Worm (Caenorhabditis elegans) whole organism, young adult: ENCODE results near the gene mfsd-8.

Experiments used
- D2030.7 ChIP-seq: fragments of 200-800 bp; sonication (Bioruptor generic); IDR thresholded peaks from 2 replicates; pipeline ENCODE4 v1.3.6; 2022; ENCODE audit warnings: missing genetic modification reagents, missing genetic modification characterization, missing compliant biosample characterization
- F10E7.11 ChIP-seq: sonication (generic microtip); optimal IDR thresholded peaks from 2 replicates; lab custom pipeline; 2017; ENCODE audit warnings: mild to moderate bottlenecking, missing genetic modification characterization, moderate library complexity, missing compliant biosample characterization
- attf-5 ChIP-seq: fragments of 200-800 bp; sonication (Bioruptor generic); optimal IDR thresholded peaks from 2 replicates; lab custom pipeline; 2018; ENCODE audit warnings: mild to moderate bottlenecking, missing genetic modification characterization, missing compliant biosample characterization
- efl-1 ChIP-seq: fragments of 150-350 bp; optimal IDR thresholded peaks from 2 replicates; lab custom pipeline; 2014; ENCODE audit warnings: missing biosample characterization, missing genetic modification reagents, missing genetic modification characterization
- gei-17 ChIP-seq: fragments of 200-800 bp; sonication (Bioruptor generic); optimal IDR thresholded peaks from 2 replicates; lab custom pipeline; 2018; ENCODE audit warnings: mild to moderate bottlenecking, missing genetic modification characterization, missing compliant biosample characterization
- madf-3 ChIP-seq: fragments of 200-800 bp; sonication (Bioruptor generic); IDR thresholded peaks from 2 replicates; pipeline ENCODE4 v1.3.6; 2022; ENCODE audit warnings: missing genetic modification reagents, missing genetic modification characterization, missing compliant biosample characterization
- tlf-1 ChIP-seq: fragments of 200-800 bp; sonication (Bioruptor generic); optimal IDR thresholded peaks from 2 replicates; lab custom pipeline; 2018; ENCODE audit warnings: mild to moderate bottlenecking, missing genetic modification characterization, missing compliant biosample characterization
- ztf-18 ChIP-seq: sonication (generic microtip); optimal IDR thresholded peaks from 2 replicates; lab custom pipeline; 2016; ENCODE audit warnings: missing genotype, mild to moderate bottlenecking, missing genetic modification characterization, missing compliant biosample characterization

DNA sequence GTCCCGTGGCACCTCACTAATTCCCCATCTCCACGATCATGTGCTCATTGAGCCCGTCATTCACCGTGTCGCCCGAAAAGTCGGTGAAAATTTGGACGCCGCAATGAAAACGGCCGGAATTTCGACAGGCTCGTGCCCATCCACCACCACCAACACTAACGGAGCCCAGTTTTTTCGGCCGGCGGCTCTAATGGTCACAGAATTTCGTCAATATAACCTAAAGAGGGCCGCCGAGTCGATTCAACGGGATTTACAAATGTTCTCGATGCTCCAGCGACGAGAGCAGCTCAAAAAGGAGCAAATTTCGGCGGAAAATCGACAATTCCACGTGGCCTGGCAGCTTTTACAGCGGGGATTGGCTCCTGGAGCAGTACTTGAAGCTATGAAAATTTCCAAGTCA lies 47.4 kb downstream of the mfsd-8 start:
- no peak for TF ChIP-seq efl-1
- no peak for TF ChIP-seq ztf-18 (tag; lab: Kevin White, UChicago)
- TF ChIP-seq D2030.7: no peak
- TF ChIP-seq gei-17 (GFP tag; lab: Kevin White, UChicago): no peak
- TF ChIP-seq madf-3: no peak
- TF ChIP-seq F10E7.11 (tag; lab: Kevin White, UChicago): no peak
- no peak for TF ChIP-seq tlf-1 (GFP tag; lab: Kevin White, UChicago)
- TF ChIP-seq attf-5: no peak
